Fruit fly (Drosophila melanogaster): ENCODE data around the gene CG15506.

DNA sequence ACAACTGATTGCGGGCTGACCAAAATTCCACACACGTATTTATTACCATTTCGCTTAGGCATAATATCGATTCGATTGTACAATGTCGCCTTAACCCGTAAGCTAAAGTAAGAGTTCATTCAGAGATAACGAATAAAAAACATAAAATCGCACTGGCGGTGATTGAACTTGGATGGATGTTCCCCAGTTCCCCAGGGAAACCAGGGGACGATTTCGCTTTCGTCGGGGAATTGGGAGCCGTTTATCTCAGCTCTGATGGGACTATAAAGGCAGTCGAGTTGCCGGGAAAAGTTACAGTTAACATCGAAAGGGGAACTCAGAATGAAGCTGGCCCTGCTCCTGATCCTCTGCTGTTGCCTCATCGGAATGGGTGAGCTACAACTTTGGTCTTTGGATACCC lies 3.8 kb downstream of the CG15506 start, which contains the start of gene CG34296:
- TF ChIP-seq CTCF (optimal IDR thresholded peaks at IDR 0.05): no peak
- TF ChIP-seq CG8478 (optimal IDR thresholded peaks at IDR 0.05): no peak
